Worm (Caenorhabditis elegans): ENCODE results near the gene sups-1.

ce11 chrX:5956130-5956529, 47.8 kb upstream of the sups-1 start:
- TF ChIP-seq blmp-1 (tag; optimal IDR thresholded peaks at IDR 0.05) (no peak), ham-2 (GFP tag; optimal IDR thresholded peaks at IDR 0.05) (no peak), pha-4 (tag; optimal IDR thresholded peaks at IDR 0.05) (no peak), nhr-12 (tag; optimal IDR thresholded peaks at IDR 0.05) (no peak), ztf-11 (tag; optimal IDR thresholded peaks at IDR 0.05) (no peak), mep-1 (tag; optimal IDR thresholded peaks at IDR 0.05) (no peak)

Measured in whole organism, mixed stage, embryonic.